Worm (Caenorhabditis elegans) whole organism, L4 larva: ENCODE results near the gene F46F5.11.

Experiments used
- F26F4.8 ChIP-seq: fragments of 200-800 bp; sonication (Bioruptor generic); conservative IDR thresholded peaks from 2 replicates; pipeline ENCODE4 v1.3.6; 2022; ENCODE audit warnings: missing genetic modification characterization, missing compliant biosample characterization
- F37D6.2 ChIP-seq: sonication (generic microtip); optimal IDR thresholded peaks from 2 replicates; lab custom pipeline; 2016; ENCODE audit warnings: mild to moderate bottlenecking, missing genetic modification characterization, missing compliant biosample characterization
- F49E8.2 ChIP-seq: sonication (generic microtip); optimal IDR thresholded peaks from 2 replicates; lab custom pipeline; 2016; ENCODE audit warnings: missing compliant biosample characterization, mild to moderate bottlenecking, missing genetic modification characterization, borderline replicate concordance
- R02D3.7 ChIP-seq: fragments of 150-350 bp; sonication (generic microtip); optimal IDR thresholded peaks from 3 replicates; lab custom pipeline; 2014; ENCODE audit warnings: missing biosample characterization, missing genetic modification characterization
- Y48G9A.11 ChIP-seq: fragments of 200-800 bp; sonication (Bioruptor generic); IDR thresholded peaks from 2 replicates; pipeline ENCODE4 v1.3.6; 2022; ENCODE audit warnings: missing genetic modification reagents, missing genetic modification characterization, missing compliant biosample characterization
- Y75B8A.6 ChIP-seq: fragments of 200-800 bp; sonication (Bioruptor generic); IDR thresholded peaks from 2 replicates; pipeline ENCODE4 v1.3.6; 2022; ENCODE audit warnings: missing genetic modification reagents, missing genetic modification characterization, missing compliant biosample characterization
- ZK546.5 ChIP-seq, 2 experiments: sonication (generic microtip); optimal IDR thresholded peaks; 2 replicates each; lab custom pipeline; 2017; ENCODE audit warnings: missing biosample characterization in 2 of 2, missing genetic modification characterization in 2 of 2
- aha-1 ChIP-seq: fragments of 150-350 bp; peaks from one replicate; lab custom pipeline; 2014; ENCODE audit warnings: missing biosample characterization, missing genetic modification characterization
- aly-2 ChIP-seq: sonication (generic microtip); optimal IDR thresholded peaks from 2 replicates; lab custom pipeline; 2018; ENCODE audit warnings: missing biosample characterization, missing genetic modification characterization
- ama-1 ChIP-seq: fragments of 150-350 bp; optimal IDR thresholded peaks from 2 replicates; lab custom pipeline; 2014; ENCODE audit warnings: inconsistent platforms, mixed read lengths
- ceh-20 ChIP-seq: fragments of 200-800 bp; sonication (Bioruptor generic); IDR thresholded peaks from 2 replicates; pipeline ENCODE4 v1.3.6; 2022; ENCODE audit warnings: missing genetic modification reagents, missing genetic modification characterization, missing compliant biosample characterization
- ceh-82 ChIP-seq: sonication (generic microtip); optimal IDR thresholded peaks from 2 replicates; lab custom pipeline; 2017; ENCODE audit warnings: missing biosample characterization, missing genetic modification characterization
- daf-16 ChIP-seq, 3 experiments: sonication (generic microtip); optimal IDR thresholded peaks; 2 replicates each; lab custom pipeline; 2016 to 2017; ENCODE audit warnings: missing genetic modification characterization in 3 of 3, missing genetic modification reagents in 3 of 3, mild to moderate bottlenecking in 2 of 3, missing compliant biosample characterization in 2 of 3, missing biosample characterization in 1 of 3, moderate library complexity in 1 of 3
- dve-1 ChIP-seq: sonication (generic microtip); optimal IDR thresholded peaks from 2 replicates; lab custom pipeline; 2017; ENCODE audit warnings: antibody characterized with exemption, mild to moderate bottlenecking, missing genetic modification characterization, missing compliant biosample characterization; ENCODE audit not compliant: insufficient read depth
- lin-1 ChIP-seq: fragments of 200-800 bp; sonication (Bioruptor generic); IDR thresholded peaks from 2 replicates; pipeline ENCODE4 v1.3.6; 2022; ENCODE audit warnings: missing genetic modification reagents, missing genetic modification characterization, missing compliant biosample characterization
- lir-3 ChIP-seq: sonication (generic microtip); optimal IDR thresholded peaks from 2 replicates; lab custom pipeline; 2016; ENCODE audit warnings: mild to moderate bottlenecking, missing genetic modification characterization, missing compliant biosample characterization
- mdl-1 ChIP-seq, 2 experiments: fragments of 150-350 bp in 1 of 2; sonication (generic microtip) in 1 of 2; optimal IDR thresholded peaks; 2 replicates each; lab custom pipeline; 2014 to 2017; ENCODE audit warnings: missing biosample characterization in 2 of 2, missing genetic modification characterization in 2 of 2
- mdt-29 ChIP-seq: fragments of 200-800 bp; sonication (Bioruptor generic); IDR thresholded peaks from 2 replicates; pipeline ENCODE4 v1.3.6; 2022; ENCODE audit warnings: missing genetic modification reagents, missing genetic modification characterization, missing compliant biosample characterization
- mep-1 ChIP-seq: fragments of 150-350 bp; sonication (generic microtip); optimal IDR thresholded peaks from 3 replicates; lab custom pipeline; 2014; ENCODE audit warnings: missing biosample characterization, missing genetic modification characterization
- mxl-2 ChIP-seq: fragments of 200-800 bp; sonication (Bioruptor generic); conservative IDR thresholded peaks from 2 replicates; pipeline ENCODE4 v1.3.6; 2022; ENCODE audit warnings: missing genetic modification reagents, missing genetic modification characterization, missing compliant biosample characterization
- nhr-10 ChIP-seq: fragments of 150-350 bp; optimal IDR thresholded peaks from 2 replicates; lab custom pipeline; 2014; ENCODE audit warnings: missing biosample characterization, missing genetic modification characterization
- nhr-237 ChIP-seq: sonication (generic microtip); optimal IDR thresholded peaks from 2 replicates; lab custom pipeline; 2017; ENCODE audit warnings: missing biosample characterization, missing genetic modification characterization
- nhr-25 ChIP-seq: sonication (generic microtip); optimal IDR thresholded peaks from 2 replicates; lab custom pipeline; 2017; ENCODE audit warnings: missing genetic modification characterization, mild to moderate bottlenecking, missing compliant biosample characterization, antibody characterized with exemption, moderate library complexity, borderline replicate concordance; ENCODE audit not compliant: insufficient read depth
- nhr-76 ChIP-seq: fragments of 150-350 bp; optimal IDR thresholded peaks from 2 replicates; lab custom pipeline; 2014; ENCODE audit warnings: missing biosample characterization, missing genetic modification characterization
- nhr-77 ChIP-seq: fragments of 150-350 bp; optimal IDR thresholded peaks from 2 replicates; lab custom pipeline; 2014; ENCODE audit warnings: missing biosample characterization, missing genetic modification characterization
- php-3 ChIP-seq: fragments of 200-800 bp; sonication (Bioruptor generic); IDR thresholded peaks from 2 replicates; pipeline ENCODE4 v1.3.6; 2022; ENCODE audit warnings: missing genetic modification reagents, missing genetic modification characterization, missing compliant biosample characterization
- set-16 ChIP-seq: fragments of 200-800 bp; sonication (Bioruptor generic); IDR thresholded peaks from 2 replicates; pipeline ENCODE4 v1.3.6; 2022; ENCODE audit warnings: missing genetic modification reagents, missing genetic modification characterization, missing compliant biosample characterization
- snpc-4 ChIP-seq: fragments of 150-350 bp; optimal IDR thresholded peaks from 2 replicates; lab custom pipeline; 2014; ENCODE audit warnings: missing biosample characterization, missing genetic modification characterization
- tag-97 ChIP-seq: fragments of 200-800 bp; sonication (Bioruptor generic); IDR thresholded peaks from 2 replicates; pipeline ENCODE4 v1.3.6; 2022; ENCODE audit warnings: missing genetic modification characterization, missing compliant biosample characterization
- unc-39 ChIP-seq: sonication (generic microtip); optimal IDR thresholded peaks from 2 replicates; lab custom pipeline; 2017; ENCODE audit warnings: missing biosample characterization, missing genetic modification characterization
- unc-62 ChIP-seq, 3 experiments: fragments of 150-350 bp in 1 of 3; sonication (generic microtip); optimal IDR thresholded peaks in 2 of 3; peaks in 1 of 3; 1 replicate in 1 of 3; 2 replicates in 2 of 3; lab custom pipeline; 2014 to 2017; ENCODE audit warnings: missing biosample characterization in 3 of 3, missing genetic modification characterization in 3 of 3, missing genetic modification reagents in 3 of 3, missing genotype in 1 of 3
- zag-1 ChIP-seq: fragments of 150-350 bp; optimal IDR thresholded peaks from 2 replicates; lab custom pipeline; 2014; ENCODE audit warnings: missing biosample characterization, missing genetic modification characterization
- zfp-2 ChIP-seq: sonication (generic microtip); optimal IDR thresholded peaks from 2 replicates; lab custom pipeline; 2016; ENCODE audit warnings: mild to moderate bottlenecking, missing genetic modification characterization, missing compliant biosample characterization

F46F5.11 gene

ce11 chrII:788139-788538, 20.4 kb upstream of the F46F5.11 start, which contains the start of gene F46F5.15:
Gene F46F5.15 (plus strand): TSS chrII:788439.
- no peak for TF ChIP-seq set-16 (GFP tag; lab: Robert Waterston, UW)
- no peak for TF ChIP-seq ceh-82 (tag; lab: Kevin White, UChicago)
- TF ChIP-seq daf-16 (GFP tag; optimal IDR thresholded peaks at IDR 0.05; lab: Kevin White, UChicago): no peak
- TF ChIP-seq daf-16 (tag; optimal IDR thresholded peaks at IDR 0.05; lab: Kevin White, UChicago): no peak
- no peak for TF ChIP-seq nhr-77
- no peak for TF ChIP-seq lin-1
- TF ChIP-seq mdt-29 (GFP tag; lab: Robert Waterston, UW): no peak

ce11 chrII:791828-792227, 16.7 kb upstream of the F46F5.11 start, which contains the start of gene F46F5.1:
Gene F46F5.1 (minus strand): TSS chrII:791928.
- TF ChIP-seq Y48G9A.11: no peak
- TF ChIP-seq R02D3.7 (tag; lab: Kevin White, UChicago): no peak
- no peak for TF ChIP-seq php-3
- no peak for TF ChIP-seq F37D6.2 (tag; lab: Kevin White, UChicago)
- no peak for TF ChIP-seq nhr-25
- TF ChIP-seq Y75B8A.6: no peak
- no peak for TF ChIP-seq snpc-4 (tag; lab: Kevin White, UChicago)
- TF ChIP-seq nhr-10: no peak
- TF ChIP-seq unc-39 (tag; lab: Kevin White, UChicago): no peak
- TF ChIP-seq ZK546.5 (tag; optimal IDR thresholded peaks at IDR 0.05; lab: Kevin White, UChicago): no peak

- no peak for TF ChIP-seq Y48G9A.11
- peak in 1 of 2 experiments; percentile 93 for TF ChIP-seq unc-62 (GFP tag; optimal IDR thresholded peaks at IDR 0.05 in 1 of 2; lab: Kevin White, UChicago)
- TF ChIP-seq unc-62 (tag; optimal IDR thresholded peaks at IDR 0.05; lab: Kevin White, UChicago): no peak
Observed at ce11 chrII:796916-797315, 11.6 kb upstream of the F46F5.11 start.

ce11 chrII:797445-797844, 11.1 kb upstream of the F46F5.11 start:
- no peak for TF ChIP-seq daf-16 (GFP tag; optimal IDR thresholded peaks at IDR 0.05; lab: Kevin White, UChicago)
- TF ChIP-seq daf-16 (tag; optimal IDR thresholded peaks at IDR 0.05; lab: Kevin White, UChicago): no peak
- no peak for TF ChIP-seq F49E8.2
- peak; percentile 91 for TF ChIP-seq aha-1 (tag; lab: Kevin White, UChicago)

- no peak for TF ChIP-seq mdl-1 (tag; optimal IDR thresholded peaks at IDR 0.05; lab: Kevin White, UChicago)
- TF ChIP-seq tag-97: no peak
- TF ChIP-seq F26F4.8: no peak
- no peak for TF ChIP-seq zag-1 (tag; lab: Kevin White, UChicago)
- no peak for TF ChIP-seq mxl-2 (GFP tag; lab: Robert Waterston, UW)
- no peak for TF ChIP-seq mdt-29 (GFP tag; lab: Robert Waterston, UW)
- no peak for TF ChIP-seq dve-1 (tag; lab: Kevin White, UChicago)
- no peak for TF ChIP-seq ceh-20 (GFP tag; lab: Robert Waterston, UW)
- no peak for TF ChIP-seq zfp-2
- TF ChIP-seq Y48G9A.11: no peak
- no peak for TF ChIP-seq nhr-237 (tag; lab: Kevin White, UChicago)
- no peak for TF ChIP-seq nhr-77
- no peak for TF ChIP-seq mep-1 (tag; lab: Kevin White, UChicago)
- TF ChIP-seq snpc-4 (tag; lab: Kevin White, UChicago): no peak
- no peak for TF ChIP-seq lir-3 (tag; lab: Kevin White, UChicago)
- TF ChIP-seq nhr-76 (tag; lab: Kevin White, UChicago): no peak
- TF ChIP-seq ama-1 (lab: Kevin White, UChicago): no peak
- TF ChIP-seq aly-2 (tag; lab: Kevin White, UChicago): no peak
Observed at ce11 chrII:799700-800099, 8.9 kb upstream of the F46F5.11 start, which contains the start of gene F46F5.14. Gene F46F5.14 (plus strand): TSS chrII:800000.
